Fruit fly (Drosophila melanogaster): ENCODE data around the gene GstD3.

Gene GstD3

DNA sequence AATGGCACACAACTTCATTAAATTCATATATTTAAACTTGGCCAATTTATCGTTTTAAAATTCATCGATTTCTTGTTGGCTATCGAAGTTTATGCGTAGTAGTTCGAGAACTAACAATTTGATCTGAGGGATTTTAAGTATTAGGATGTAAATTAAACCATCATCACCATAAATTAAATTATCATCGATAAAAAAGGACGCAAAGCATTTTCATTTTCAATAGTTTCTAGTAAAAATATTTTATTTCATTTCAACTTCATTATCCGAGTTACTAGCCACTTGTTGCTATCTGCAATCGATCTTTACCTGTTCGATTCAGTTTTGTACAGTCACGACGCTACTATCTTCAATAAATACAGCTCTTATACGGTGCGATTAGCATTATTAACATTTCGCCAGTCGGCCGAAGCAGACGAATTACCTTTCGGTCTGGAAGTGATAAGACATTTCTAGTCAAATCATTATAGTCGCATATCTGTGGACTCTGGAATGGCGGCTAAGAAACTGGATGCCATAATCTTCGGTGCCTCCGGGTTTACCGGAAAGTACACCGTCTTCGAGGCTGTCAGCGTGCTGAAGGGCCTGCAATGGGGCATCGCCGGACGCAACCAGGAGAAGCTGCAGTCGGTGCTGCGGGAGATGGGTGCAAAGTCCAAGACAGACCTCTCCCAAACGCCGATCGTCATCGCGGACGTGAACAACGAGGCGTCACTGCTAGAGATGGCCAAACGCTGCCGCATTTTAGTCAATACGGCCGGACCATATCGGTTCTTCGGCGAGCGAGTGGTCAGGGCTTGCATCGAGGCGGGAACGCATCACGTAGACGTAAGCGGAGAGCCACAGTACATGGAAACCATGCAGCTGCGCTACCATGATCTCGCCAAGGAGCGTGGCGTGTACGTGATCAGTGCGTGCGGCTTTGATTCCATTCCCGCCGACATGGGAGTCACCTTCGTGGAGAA, 33.6 kb downstream of the GstD3 start, which contains the start of gene CG5167 (continued):
- peak; percentile 45 for TF ChIP-seq CoRest (tag; optimal IDR thresholded peaks at IDR 0.05)
- TF ChIP-seq CG34422 (GFP tag; IDR thresholded peaks at IDR 0.05): 0 out of 3 replicates have a peak, but pooled peaks have one; percentile 30
- TF ChIP-seq CG30020 (tag; optimal IDR thresholded peaks at IDR 0.05): peak; percentile 5
- TF ChIP-seq slp2 (GFP tag; optimal IDR thresholded peaks at IDR 0.05): no peak
- no peak for TF ChIP-seq dati (GFP tag; IDR thresholded peaks at IDR 0.05)
- TF ChIP-seq Dek (tag; optimal IDR thresholded peaks at IDR 0.05): peak; percentile 47
- no peak; the same call in 1 of the 2 replicates for TF ChIP-seq chm (GFP tag; IDR thresholded peaks at IDR 0.05)
- no peak for TF ChIP-seq al (GFP tag; IDR thresholded peaks at IDR 0.05)
- no peak for TF ChIP-seq org-1 (GFP tag; optimal IDR thresholded peaks at IDR 0.05)
- TF ChIP-seq pum (GFP tag; optimal IDR thresholded peaks at IDR 0.05): no peak
- no peak for TF ChIP-seq ac (GFP tag; optimal IDR thresholded peaks at IDR 0.05)
- TF ChIP-seq tx (GFP tag; optimal IDR thresholded peaks at IDR 0.05): no peak
- TF ChIP-seq vfl (GFP tag; optimal IDR thresholded peaks at IDR 0.05): no peak
- peak; percentile 2 for TF ChIP-seq sqz (GFP tag; optimal IDR thresholded peaks at IDR 0.05)
- TF ChIP-seq gce (GFP tag; IDR thresholded peaks at IDR 0.05): 0 out of 3 replicates have a peak, but pooled peaks have one; percentile 30
- TF ChIP-seq CG3281 (GFP tag; optimal IDR thresholded peaks at IDR 0.05): peak; percentile 24
- TF ChIP-seq Meics (GFP tag; optimal IDR thresholded peaks at IDR 0.05): peak; percentile 38
- peak; percentile 28 to 82 for TF ChIP-seq bsh (GFP tag; optimal IDR thresholded peaks at IDR 0.05)
- TF ChIP-seq BEAF-32 (GFP tag; optimal IDR thresholded peaks at IDR 0.05): peak; percentile 38
- TF ChIP-seq cato (GFP tag; optimal IDR thresholded peaks at IDR 0.05; ENCODE audit: borderline replicate concordance): no peak
- TF ChIP-seq HmgD (GFP tag; optimal IDR thresholded peaks at IDR 0.05): no peak
- peak; percentile 95 for TF ChIP-seq nom (GFP tag; optimal IDR thresholded peaks at IDR 0.05)
- TF ChIP-seq Vsx1 (GFP tag; optimal IDR thresholded peaks at IDR 0.05): peak; percentile 9
- TF ChIP-seq Sry-δ (GFP tag; optimal IDR thresholded peaks at IDR 0.05): peak; percentile 45
- TF ChIP-seq NK7.1 (GFP tag; optimal IDR thresholded peaks at IDR 0.05): no peak
- no peak for TF ChIP-seq CG6813 (GFP tag; optimal IDR thresholded peaks at IDR 0.05)
- peak; percentile 39 for TF ChIP-seq CG15696 (tag; optimal IDR thresholded peaks at IDR 0.05)
- no peak for TF ChIP-seq Dip2 (GFP tag; IDR thresholded peaks at IDR 0.05)
- TF ChIP-seq CG2202 (tag; optimal IDR thresholded peaks at IDR 0.05): peak; percentile 7
- TF ChIP-seq Oli (tag; optimal IDR thresholded peaks at IDR 0.05): peak; percentile 2
- TF ChIP-seq Elba2 (GFP tag; optimal IDR thresholded peaks at IDR 0.05): no peak
- TF ChIP-seq sima (GFP tag; optimal IDR thresholded peaks at IDR 0.05): no peak
- peak; percentile 85 for TF ChIP-seq CG9437 (GFP tag; optimal IDR thresholded peaks at IDR 0.05)
- no peak for TF ChIP-seq CG11398 (GFP tag; optimal IDR thresholded peaks at IDR 0.05)
- TF ChIP-seq CG34376 (GFP tag; optimal IDR thresholded peaks at IDR 0.05): peak; percentile 76
- TF ChIP-seq CG11504 (tag; optimal IDR thresholded peaks at IDR 0.05): no peak
- peak; percentile 9 for TF ChIP-seq fd96Cb (tag; optimal IDR thresholded peaks at IDR 0.05)
- TF ChIP-seq nerfin-2 (GFP tag; IDR thresholded peaks at IDR 0.05; ENCODE audit: partially characterized antibody): peak; percentile 23; the same call in 1 of the 2 replicates
- no peak for TF ChIP-seq D (optimal IDR thresholded peaks at IDR 0.05)
- no peak for TF ChIP-seq D (GFP tag; optimal IDR thresholded peaks at IDR 0.05)
- peak; percentile 18 for TF ChIP-seq tin (GFP tag; optimal IDR thresholded peaks at IDR 0.05)
- peak; percentile 31 for TF ChIP-seq CG13296 (GFP tag; optimal IDR thresholded peaks at IDR 0.05)
- TF ChIP-seq Ets97D (GFP tag; optimal IDR thresholded peaks at IDR 0.05): no peak
- TF ChIP-seq CG3847 (GFP tag; IDR thresholded peaks at IDR 0.05): no peak
- peak; percentile 35 for TF ChIP-seq Chrac-16 (GFP tag; optimal IDR thresholded peaks at IDR 0.05)
- no peak for TF ChIP-seq Side (GFP tag; optimal IDR thresholded peaks at IDR 0.05)
- no peak for TF ChIP-seq CG11093 (GFP tag; IDR thresholded peaks at IDR 0.05)
- peak; percentile 43; the same call in 1 of the 3 replicates for TF ChIP-seq ci (GFP tag; IDR thresholded peaks at IDR 0.05)
- TF ChIP-seq sob (GFP tag; IDR thresholded peaks at IDR 0.05): no peak
